Worm (Caenorhabditis elegans) whole organism, late embryonic: Measurements from ENCODE around the gene Y37E11AM.2.

Experiments used
- C38D4.7 ChIP-seq: fragments of 200-800 bp; sonication (Bioruptor generic); optimal IDR thresholded peaks from 2 replicates; lab custom pipeline; 2018; ENCODE audit warnings: mild to moderate bottlenecking, missing genetic modification characterization, moderate library complexity, missing compliant biosample characterization
- K02D7.2 ChIP-seq: sonication (generic microtip); optimal IDR thresholded peaks from 2 replicates; lab custom pipeline; 2017; ENCODE audit warnings: mild to moderate bottlenecking, missing genetic modification characterization, missing compliant biosample characterization
- K09A11.1 ChIP-seq: sonication (generic microtip); optimal IDR thresholded peaks from 2 replicates; lab custom pipeline; 2017; ENCODE audit warnings: antibody characterized with exemption, mild to moderate bottlenecking, missing genetic modification characterization, missing compliant biosample characterization; ENCODE audit not compliant: insufficient read depth
- Y22D7AL.16 ChIP-seq: sonication (generic microtip); optimal IDR thresholded peaks from 2 replicates; lab custom pipeline; 2016; ENCODE audit warnings: missing genetic modification characterization, missing compliant biosample characterization
- ceh-14 ChIP-seq: sonication (generic microtip); optimal IDR thresholded peaks from 2 replicates; lab custom pipeline; 2016; ENCODE audit warnings: missing genotype, missing genetic modification characterization, missing compliant biosample characterization
- ceh-19 ChIP-seq: fragments of 200-800 bp; sonication (Bioruptor generic); optimal IDR thresholded peaks from 2 replicates; lab custom pipeline; 2018; ENCODE audit warnings: mild to moderate bottlenecking, missing genetic modification characterization, missing compliant biosample characterization
- ceh-2 ChIP-seq: sonication (generic microtip); optimal IDR thresholded peaks from 2 replicates; lab custom pipeline; 2016; ENCODE audit warnings: missing genotype, missing genetic modification characterization, missing compliant biosample characterization
- ceh-24 ChIP-seq: sonication (generic microtip); optimal IDR thresholded peaks from 2 replicates; lab custom pipeline; 2016; ENCODE audit warnings: mild to moderate bottlenecking, missing genetic modification characterization, missing compliant biosample characterization
- ceh-48 ChIP-seq: sonication (generic microtip); optimal IDR thresholded peaks from 2 replicates; lab custom pipeline; 2016; ENCODE audit warnings: missing genetic modification characterization, inconsistent platforms, missing compliant biosample characterization
- ceh-6 ChIP-seq: fragments of 200-800 bp; sonication (Bioruptor generic); optimal IDR thresholded peaks from 2 replicates; lab custom pipeline; 2018; ENCODE audit warnings: mild to moderate bottlenecking, missing genetic modification characterization, missing compliant biosample characterization
- ceh-9 ChIP-seq: sonication (generic microtip); optimal IDR thresholded peaks from 2 replicates; lab custom pipeline; 2016; ENCODE audit warnings: mild to moderate bottlenecking, missing genetic modification characterization, inconsistent platforms, missing compliant biosample characterization
- che-1 ChIP-seq: sonication (generic microtip); optimal IDR thresholded peaks from 2 replicates; lab custom pipeline; 2016; ENCODE audit warnings: mild to moderate bottlenecking, missing genetic modification characterization, missing compliant biosample characterization
- elt-2 ChIP-seq: sonication (generic microtip); optimal IDR thresholded peaks from 2 replicates; lab custom pipeline; 2016; ENCODE audit warnings: missing genetic modification reagents, missing genetic modification characterization, missing compliant biosample characterization
- elt-4 ChIP-seq: sonication (generic microtip); optimal IDR thresholded peaks from 2 replicates; lab custom pipeline; 2016; ENCODE audit warnings: missing genetic modification characterization, missing compliant biosample characterization
- ets-4 ChIP-seq: sonication (generic microtip); optimal IDR thresholded peaks from 2 replicates; lab custom pipeline; 2016; ENCODE audit warnings: missing genetic modification characterization, missing compliant biosample characterization
- fax-1 ChIP-seq: sonication (generic microtip); optimal IDR thresholded peaks from 2 replicates; lab custom pipeline; 2016; ENCODE audit warnings: missing genotype, missing genetic modification characterization, missing compliant biosample characterization
- fkh-10 ChIP-seq: fragments of 150-350 bp; optimal IDR thresholded peaks from 2 replicates; lab custom pipeline; 2014; ENCODE audit warnings: missing biosample characterization, missing genetic modification reagents, missing genetic modification characterization
- fkh-6 ChIP-seq: sonication (generic microtip); optimal IDR thresholded peaks from 2 replicates; lab custom pipeline; 2016; ENCODE audit warnings: missing genetic modification characterization, missing compliant biosample characterization
- gmeb-2 ChIP-seq: sonication (generic microtip); optimal IDR thresholded peaks from 2 replicates; lab custom pipeline; 2016; ENCODE audit warnings: missing genetic modification characterization, inconsistent platforms, missing compliant biosample characterization
- hlh-15 ChIP-seq: sonication (generic microtip); optimal IDR thresholded peaks from 2 replicates; lab custom pipeline; 2016; ENCODE audit warnings: missing genetic modification characterization, missing compliant biosample characterization
- hlh-6 ChIP-seq: sonication (generic microtip); optimal IDR thresholded peaks from 2 replicates; lab custom pipeline; 2016; ENCODE audit warnings: missing genotype, missing genetic modification characterization, missing compliant biosample characterization
- lim-6 ChIP-seq: sonication (generic microtip); optimal IDR thresholded peaks from 2 replicates; lab custom pipeline; 2016; ENCODE audit warnings: missing genetic modification characterization, missing compliant biosample characterization
- lin-11 ChIP-seq: fragments of 200-800 bp; sonication (Bioruptor generic); optimal IDR thresholded peaks from 2 replicates; lab custom pipeline; 2018; ENCODE audit warnings: mild to moderate bottlenecking, missing genetic modification characterization, missing compliant biosample characterization
- nfya-1 ChIP-seq: sonication (generic microtip); optimal IDR thresholded peaks from 2 replicates; lab custom pipeline; 2017; ENCODE audit warnings: missing genetic modification characterization, mild to moderate bottlenecking, missing compliant biosample characterization, antibody characterized with exemption, moderate library complexity
- nhr-232 ChIP-seq: sonication (generic microtip); optimal IDR thresholded peaks from 2 replicates; lab custom pipeline; 2016; ENCODE audit warnings: missing genetic modification characterization, missing compliant biosample characterization
- pat-9 ChIP-seq: fragments of 200-800 bp; sonication (Bioruptor generic); optimal IDR thresholded peaks from 2 replicates; lab custom pipeline; 2018; ENCODE audit warnings: mild to moderate bottlenecking, missing genetic modification characterization, moderate library complexity, missing compliant biosample characterization
- pax-1 ChIP-seq: fragments of 150-350 bp; optimal IDR thresholded peaks from 2 replicates; lab custom pipeline; 2014; ENCODE audit warnings: missing biosample characterization, missing genetic modification characterization
- pha-4 ChIP-seq: fragments of 150-350 bp; optimal IDR thresholded peaks from 2 replicates; lab custom pipeline; 2018; ENCODE audit warnings: missing biosample characterization, missing genetic modification reagents, missing genetic modification characterization
- sdc-2 ChIP-seq: sonication (generic microtip); optimal IDR thresholded peaks from 2 replicates; lab custom pipeline; 2016; ENCODE audit warnings: missing genotype, missing genetic modification characterization, missing compliant biosample characterization
- sox-2 ChIP-seq: fragments of 200-800 bp; sonication (Bioruptor generic); IDR thresholded peaks from 2 replicates; pipeline ENCODE4 v1.3.6; 2022; ENCODE audit warnings: missing genetic modification reagents, missing genetic modification characterization, missing compliant biosample characterization
- syd-9 ChIP-seq: sonication (generic microtip); optimal IDR thresholded peaks from 2 replicates; lab custom pipeline; 2016; ENCODE audit warnings: mild to moderate bottlenecking, missing genetic modification characterization, moderate library complexity, missing compliant biosample characterization
- unc-3 ChIP-seq, 2 experiments: fragments of 200-800 bp in 1 of 2; sonication (Bioruptor generic) in 1 of 2; sonication (generic microtip) in 1 of 2; conservative IDR thresholded peaks in 1 of 2; optimal IDR thresholded peaks in 1 of 2; 2 replicates each; pipeline versions ENCODE4 v1.3.6 to Lab custom; 2016 to 2022; ENCODE audit warnings: missing compliant biosample characterization in 2 of 2, missing genetic modification characterization in 2 of 2, missing genetic modification reagents in 1 of 2
- unc-55 ChIP-seq: sonication (generic microtip); optimal IDR thresholded peaks from 2 replicates; lab custom pipeline; 2017; ENCODE audit warnings: missing biosample characterization, missing genetic modification reagents, missing genetic modification characterization
- unc-86 ChIP-seq: sonication (generic microtip); optimal IDR thresholded peaks from 2 replicates; lab custom pipeline; 2016; ENCODE audit warnings: missing genetic modification characterization, missing compliant biosample characterization
- zip-5 ChIP-seq: sonication (generic microtip); optimal IDR thresholded peaks from 2 replicates; lab custom pipeline; 2016; ENCODE audit warnings: missing genetic modification characterization, missing compliant biosample characterization
- ztf-16 ChIP-seq: sonication (generic microtip); optimal IDR thresholded peaks from 2 replicates; lab custom pipeline; 2017; ENCODE audit warnings: missing genetic modification characterization, missing compliant biosample characterization

Gene Y37E11AM.2

DNA sequence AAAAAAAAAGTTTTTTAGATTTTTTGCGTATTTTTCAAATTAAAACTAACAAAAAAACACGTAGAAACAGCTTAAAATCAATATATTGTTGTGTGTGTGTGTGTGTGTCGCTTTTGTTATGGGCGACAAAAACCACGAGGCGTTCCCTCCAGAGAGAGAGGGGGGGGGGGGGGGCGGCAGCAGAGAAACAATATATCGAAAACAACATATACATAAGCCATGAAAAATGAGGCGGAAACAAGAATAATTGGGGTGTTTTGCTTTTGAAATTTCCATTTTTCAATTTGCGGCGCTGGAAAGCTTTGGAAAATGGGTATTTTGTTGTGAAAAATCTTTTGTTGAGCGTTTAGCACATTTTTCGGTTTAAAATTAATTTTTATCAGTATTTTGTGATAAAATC is at the start of gene Y37E11AM.2:
Y37E11AM.2 (minus strand) TSS at position 101 of the 400 bp plus-strand sequence.
- TF ChIP-seq K09A11.1 (tag; lab: Kevin White, UChicago) (no peak), gmeb-2 (tag; lab: Kevin White, UChicago) (no peak), unc-86 (no peak), fax-1 (tag; lab: Kevin White, UChicago) (no peak), nfya-1 (tag; lab: Kevin White, UChicago) (no peak), unc-3 (GFP tag; conservative IDR thresholded peaks at IDR 0.05; lab: Robert Waterston, UW) (no peak), unc-3 (tag; optimal IDR thresholded peaks at IDR 0.05; lab: Kevin White, UChicago) (no peak), fkh-6 (tag; lab: Kevin White, UChicago) (no peak), ceh-2 (tag; lab: Kevin White, UChicago) (no peak), K02D7.2 (tag; lab: Kevin White, UChicago) (no peak), che-1 (tag; lab: Kevin White, UChicago) (no peak)
- TF ChIP-seq, all 69 proteins: peak for 0

DNA sequence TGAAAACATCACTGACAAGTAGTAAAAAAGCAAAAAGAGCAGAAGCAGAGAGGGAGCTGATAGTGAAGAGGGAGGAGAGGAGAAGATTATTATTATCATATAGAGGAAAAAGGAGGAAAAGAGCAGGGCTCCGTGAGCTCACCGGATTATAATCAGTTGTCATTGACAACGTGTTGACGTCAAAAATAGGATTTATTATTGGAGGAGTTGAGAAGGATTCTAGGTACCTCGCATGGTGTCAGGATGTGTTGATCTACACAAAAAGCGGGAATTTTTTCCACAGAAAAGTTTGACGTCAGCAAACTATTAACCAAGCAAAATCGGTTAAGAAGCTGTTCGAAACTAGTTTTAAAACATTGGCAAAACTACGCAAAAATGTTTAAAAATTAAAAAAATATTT is 48.9 kb upstream of the Y37E11AM.2 start:
- TF ChIP-seq ceh-19 (GFP tag; lab: Kevin White, UChicago) (no peak), fkh-6 (tag; lab: Kevin White, UChicago) (no peak), pax-1 (tag; lab: Kevin White, UChicago) (no peak), sox-2 (no peak), hlh-15 (tag; lab: Kevin White, UChicago) (no peak), ets-4 (tag; lab: Kevin White, UChicago) (no peak), pha-4 (tag; lab: Kevin White, UChicago) (no peak), ceh-14 (tag; lab: Kevin White, UChicago) (no peak), zip-5 (tag; lab: Kevin White, UChicago) (no peak), lin-11 (tag; lab: Kevin White, UChicago) (no peak), pat-9 (tag; lab: Kevin White, UChicago) (no peak), elt-4 (tag; lab: Kevin White, UChicago) (no peak), lim-6 (tag; lab: Kevin White, UChicago) (no peak)

- TF ChIP-seq fkh-10: no peak
- no peak for TF ChIP-seq nhr-232
- TF ChIP-seq ztf-16: no peak
- TF ChIP-seq fkh-6 (tag; lab: Kevin White, UChicago): no peak
- TF ChIP-seq K02D7.2 (tag; lab: Kevin White, UChicago): no peak
- no peak for TF ChIP-seq Y22D7AL.16 (tag; lab: Kevin White, UChicago)
- TF ChIP-seq sdc-2 (tag; lab: Kevin White, UChicago): no peak
- no peak for TF ChIP-seq elt-2
- no peak for TF ChIP-seq ceh-9 (tag; lab: Kevin White, UChicago)
- no peak for TF ChIP-seq ceh-6
- no peak for TF ChIP-seq pat-9 (tag; lab: Kevin White, UChicago)
- no peak for TF ChIP-seq C38D4.7 (GFP tag; lab: Kevin White, UChicago)
- no peak for TF ChIP-seq syd-9 (tag; lab: Kevin White, UChicago)
Observed at ce11 chrIV:3767749-3768148, 42.5 kb upstream of the Y37E11AM.2 start.

ce11 chrIV:3766589-3766988 is 41.3 kb upstream of the Y37E11AM.2 start, which contains the start of gene vab-2:
vab-2 (minus strand) TSS chrIV:3766826.
- TF ChIP-seq ceh-48 (tag; lab: Kevin White, UChicago) (no peak), ets-4 (tag; lab: Kevin White, UChicago) (no peak), ceh-24 (tag; lab: Kevin White, UChicago) (no peak), fkh-10 (no peak)

DNA sequence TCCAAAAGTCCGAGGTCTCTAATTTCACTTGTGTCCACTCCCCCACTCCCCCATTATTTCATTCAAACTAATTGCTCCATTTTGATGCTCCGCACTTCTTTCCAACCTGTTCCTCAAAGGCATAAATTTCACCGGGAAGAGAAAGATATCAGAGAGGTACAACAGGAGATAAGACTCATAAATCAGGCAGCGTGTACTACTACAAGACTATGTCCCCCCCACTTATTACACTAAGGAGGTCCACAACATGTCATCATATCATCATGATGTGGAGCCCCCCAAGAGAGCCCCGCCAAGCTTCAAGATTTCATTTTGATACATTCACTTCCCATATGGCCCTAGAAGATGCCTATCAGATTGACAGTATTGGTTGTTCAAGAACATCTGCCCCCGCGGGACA is 40.2 kb upstream of the Y37E11AM.2 start:
- TF ChIP-seq hlh-6 (no peak), unc-55 (GFP tag; lab: Kevin White, UChicago) (peak; percentile 82)
- TF ChIP-seq, all 69 proteins: peak for 1
